Worm (Caenorhabditis elegans) whole organism, young adult: ENCODE measurements around the gene mccc-2.

ENCODE experiments used
- B0019.2 ChIP-seq: fragments of 200-800 bp; sonication (Bioruptor generic); conservative IDR thresholded peaks from 2 replicates; pipeline ENCODE4 v1.3.6; 2022; ENCODE audit warnings: missing genetic modification reagents, missing genetic modification characterization, missing compliant biosample characterization
- ama-1 ChIP-seq, 3 experiments: fragments of 150-350 bp in 1 of 3; sonication (generic microtip) in 2 of 3; optimal IDR thresholded peaks; 2 replicates each; lab custom pipeline; 2014 to 2018; ENCODE audit warnings: missing biosample characterization in 2 of 3, missing genetic modification characterization in 2 of 3, missing genetic modification reagents in 2 of 3
- aptf-2 ChIP-seq: fragments of 200-800 bp; sonication (Bioruptor generic); conservative IDR thresholded peaks from 2 replicates; pipeline ENCODE4 v1.3.6; 2022; ENCODE audit warnings: missing genetic modification reagents, missing genetic modification characterization, missing compliant biosample characterization
- attf-3 ChIP-seq: fragments of 200-800 bp; sonication (Bioruptor generic); conservative IDR thresholded peaks from 2 replicates; pipeline ENCODE4 v1.3.6; 2022; ENCODE audit warnings: missing genetic modification reagents, missing genetic modification characterization, missing compliant biosample characterization
- dpff-1 ChIP-seq: sonication (generic microtip); optimal IDR thresholded peaks from 2 replicates; lab custom pipeline; 2017; ENCODE audit warnings: mild to moderate bottlenecking, missing genetic modification characterization, missing compliant biosample characterization
- dpl-1 ChIP-seq: fragments of 150-350 bp; optimal IDR thresholded peaks from 2 replicates; lab custom pipeline; 2014; ENCODE audit warnings: missing biosample characterization, missing genetic modification reagents, missing genetic modification characterization
- hlh-12 ChIP-seq: sonication (generic microtip); optimal IDR thresholded peaks from 2 replicates; lab custom pipeline; 2016; ENCODE audit warnings: missing genetic modification characterization, missing compliant biosample characterization
- hrde-1 ChIP-seq: sonication (generic microtip); optimal IDR thresholded peaks from 2 replicates; lab custom pipeline; 2016; ENCODE audit warnings: missing genetic modification characterization, mild to moderate bottlenecking, missing compliant biosample characterization, moderate library complexity, missing genotype, missing genetic modification reagents, borderline replicate concordance
- lin-35 ChIP-seq, 3 experiments: fragments of 150-350 bp in 2 of 3; sonication (generic microtip) in 1 of 3; optimal IDR thresholded peaks; 2 replicates each; lab custom pipeline; 2014 to 2018; ENCODE audit warnings: missing biosample characterization in 3 of 3, missing genetic modification characterization in 3 of 3, missing genetic modification reagents in 3 of 3
- repo-1 ChIP-seq: sonication (generic microtip); optimal IDR thresholded peaks from 2 replicates; lab custom pipeline; 2017; ENCODE audit warnings: mild to moderate bottlenecking, missing genetic modification characterization, missing compliant biosample characterization
- rpc-1 ChIP-seq, 2 experiments: fragments of 150-350 bp in 1 of 2; sonication (generic microtip) in 1 of 2; optimal IDR thresholded peaks; 2 replicates each; lab custom pipeline; 2014 to 2018; ENCODE audit warnings: missing biosample characterization in 1 of 2, missing genetic modification characterization in 1 of 2, missing genetic modification reagents in 1 of 2, missing genotype in 1 of 2

ce11 chrIII:9084329-9084728, 4.8 kb downstream of the mccc-2 start:
- TF ChIP-seq ama-1 (optimal IDR thresholded peaks at IDR 0.05; lab: Kevin White, UChicago) (no peak), ama-1 (GFP tag; optimal IDR thresholded peaks at IDR 0.05; lab: Kevin White, UChicago) (no peak), attf-3 (GFP tag; lab: Robert Waterston, UW) (no peak), hlh-12 (no peak), rpc-1 (optimal IDR thresholded peaks at IDR 0.05; lab: Kevin White, UChicago) (no peak), rpc-1 (tag; optimal IDR thresholded peaks at IDR 0.05; lab: Kevin White, UChicago) (no peak), hrde-1 (tag; lab: Kevin White, UChicago) (no peak), aptf-2 (GFP tag; lab: Robert Waterston, UW) (no peak), repo-1 (no peak), dpl-1 (GFP tag; lab: Kevin White, UChicago) (no peak), lin-35 (GFP tag; optimal IDR thresholded peaks at IDR 0.05; lab: Kevin White, UChicago) (no peak), B0019.2 (GFP tag; lab: Robert Waterston, UW) (no peak), dpff-1 (tag; lab: Kevin White, UChicago) (no peak)
